Worm (Caenorhabditis elegans) whole organism, young adult: Measurements from ENCODE around the gene B0244.7.

Experiments
- B0019.2 ChIP-seq: fragments of 200-800 bp; sonication (Bioruptor generic); conservative IDR thresholded peaks from 2 replicates; pipeline ENCODE4 v1.3.6; 2022; ENCODE audit warnings: missing genetic modification reagents, missing genetic modification characterization, missing compliant biosample characterization
- B0035.1 ChIP-seq: sonication (generic microtip); optimal IDR thresholded peaks from 2 replicates; lab custom pipeline; 2016; ENCODE audit warnings: missing genetic modification characterization, mild to moderate bottlenecking, missing compliant biosample characterization, missing genotype, missing genetic modification reagents
- B0261.1 ChIP-seq: sonication (generic microtip); optimal IDR thresholded peaks from 2 replicates; lab custom pipeline; 2016; ENCODE audit warnings: mild to moderate bottlenecking, missing genetic modification characterization, moderate library complexity, missing compliant biosample characterization
- C17E4.6 ChIP-seq: fragments of 200-800 bp; sonication (Bioruptor generic); IDR thresholded peaks from 2 replicates; pipeline ENCODE4 v1.3.6; 2022; ENCODE audit warnings: missing genetic modification reagents, missing genetic modification characterization, missing compliant biosample characterization
- D2030.7 ChIP-seq: fragments of 200-800 bp; sonication (Bioruptor generic); IDR thresholded peaks from 2 replicates; pipeline ENCODE4 v1.3.6; 2022; ENCODE audit warnings: missing genetic modification reagents, missing genetic modification characterization, missing compliant biosample characterization
- F23B12.7 ChIP-seq: sonication (generic microtip); optimal IDR thresholded peaks from 2 replicates; lab custom pipeline; 2017; ENCODE audit warnings: missing genetic modification characterization, mild to moderate bottlenecking, missing compliant biosample characterization, antibody characterized with exemption, moderate library complexity; ENCODE audit not compliant: insufficient read depth
- F33H1.4 ChIP-seq: fragments of 200-800 bp; sonication (Bioruptor generic); IDR thresholded peaks from 2 replicates; pipeline ENCODE4 v1.3.6; 2022; ENCODE audit warnings: missing genetic modification reagents, missing genetic modification characterization, missing compliant biosample characterization
- F39B2.1 ChIP-seq: fragments of 200-800 bp; sonication (Bioruptor generic); IDR thresholded peaks from 2 replicates; pipeline ENCODE4 v1.3.6; 2022; ENCODE audit warnings: missing genetic modification reagents, missing genetic modification characterization, missing compliant biosample characterization
- F55B11.4 ChIP-seq: sonication (generic microtip); optimal IDR thresholded peaks from 2 replicates; lab custom pipeline; 2016; ENCODE audit warnings: missing compliant biosample characterization, missing genetic modification characterization, borderline replicate concordance; ENCODE audit not compliant: insufficient read depth
- F57A8.1 ChIP-seq: fragments of 200-800 bp; sonication (Bioruptor generic); optimal IDR thresholded peaks from 2 replicates; lab custom pipeline; 2018; ENCODE audit warnings: mild to moderate bottlenecking, missing genetic modification characterization, moderate library complexity, missing compliant biosample characterization
- T26A5.8 ChIP-seq: sonication (generic microtip); optimal IDR thresholded peaks from 2 replicates; lab custom pipeline; 2016; ENCODE audit warnings: missing genetic modification characterization, missing compliant biosample characterization
- Y53F4B.3 ChIP-seq: fragments of 200-800 bp; sonication (Bioruptor generic); IDR thresholded peaks from 2 replicates; pipeline ENCODE4 v1.3.6; 2022; ENCODE audit warnings: missing genetic modification reagents, missing genetic modification characterization, missing compliant biosample characterization
- Y53G8AR.9 ChIP-seq: fragments of 200-800 bp; sonication (Bioruptor generic); conservative IDR thresholded peaks from 2 replicates; pipeline ENCODE4 v1.3.6; 2022; ENCODE audit warnings: missing genetic modification reagents, missing genetic modification characterization, missing compliant biosample characterization
- ZK185.1 ChIP-seq: sonication (generic microtip); optimal IDR thresholded peaks from 2 replicates; lab custom pipeline; 2016; ENCODE audit warnings: mild to moderate bottlenecking, missing genetic modification characterization, missing compliant biosample characterization; ENCODE audit not compliant: poor library complexity, severe bottlenecking
- akir-1 ChIP-seq: fragments of 200-800 bp; sonication (Bioruptor generic); optimal IDR thresholded peaks from 2 replicates; lab custom pipeline; 2018; ENCODE audit warnings: mild to moderate bottlenecking, missing genetic modification characterization, moderate library complexity, missing compliant biosample characterization
- ama-1 ChIP-seq, 3 experiments: fragments of 150-350 bp in 1 of 3; sonication (generic microtip) in 2 of 3; optimal IDR thresholded peaks; 2 replicates each; lab custom pipeline; 2014 to 2018; ENCODE audit warnings: missing biosample characterization in 2 of 3, missing genetic modification characterization in 2 of 3, missing genetic modification reagents in 2 of 3
- aptf-3 ChIP-seq: fragments of 200-800 bp; sonication (Bioruptor generic); IDR thresholded peaks from 2 replicates; pipeline ENCODE4 v1.3.6; 2022; ENCODE audit warnings: missing genetic modification characterization, missing compliant biosample characterization
- atf-7 ChIP-seq: sonication (generic microtip); optimal IDR thresholded peaks from 2 replicates; lab custom pipeline; 2017; ENCODE audit warnings: mild to moderate bottlenecking, missing genetic modification characterization, missing compliant biosample characterization
- athp-1 ChIP-seq: sonication (generic microtip); optimal IDR thresholded peaks from 2 replicates; lab custom pipeline; 2017; ENCODE audit warnings: mild to moderate bottlenecking, missing genetic modification characterization, missing compliant biosample characterization
- cebp-2 ChIP-seq: fragments of 200-800 bp; sonication (Bioruptor generic); IDR thresholded peaks from 2 replicates; pipeline ENCODE4 v1.3.6; 2022; ENCODE audit warnings: missing genetic modification characterization, missing compliant biosample characterization
- ceh-100 ChIP-seq: fragments of 200-800 bp; sonication (Bioruptor generic); IDR thresholded peaks from 2 replicates; pipeline ENCODE4 v1.3.6; 2022; ENCODE audit warnings: missing genetic modification reagents, missing genetic modification characterization, missing compliant biosample characterization
- ceh-27 ChIP-seq: fragments of 200-800 bp; sonication (Bioruptor generic); optimal IDR thresholded peaks from 2 replicates; lab custom pipeline; 2018; ENCODE audit warnings: mild to moderate bottlenecking, missing genetic modification characterization, moderate library complexity, missing compliant biosample characterization
- chd-7 ChIP-seq: sonication (generic microtip); optimal IDR thresholded peaks from 2 replicates; lab custom pipeline; 2016; ENCODE audit warnings: mild to moderate bottlenecking, missing genetic modification characterization, moderate library complexity, missing compliant biosample characterization
- die-1 ChIP-seq: sonication (generic microtip); optimal IDR thresholded peaks from 2 replicates; lab custom pipeline; 2016; ENCODE audit warnings: missing genotype, mild to moderate bottlenecking, missing genetic modification characterization, missing compliant biosample characterization
- egl-18 ChIP-seq: fragments of 200-800 bp; sonication (Bioruptor generic); IDR thresholded peaks from 2 replicates; pipeline ENCODE4 v1.3.6; 2022; ENCODE audit warnings: missing genetic modification reagents, missing genetic modification characterization, missing compliant biosample characterization
- egl-44 ChIP-seq: fragments of 200-800 bp; sonication (Bioruptor generic); IDR thresholded peaks from 2 replicates; pipeline ENCODE4 v1.3.6; 2022; ENCODE audit warnings: missing genetic modification reagents, missing genetic modification characterization, missing compliant biosample characterization
- him-1 ChIP-seq: sonication (generic microtip); optimal IDR thresholded peaks from 2 replicates; lab custom pipeline; 2016; ENCODE audit warnings: missing genotype, missing genetic modification reagents, missing genetic modification characterization, missing compliant biosample characterization
- hlh-26 ChIP-seq: fragments of 200-800 bp; sonication (Bioruptor generic); conservative IDR thresholded peaks from 2 replicates; pipeline ENCODE4 v1.3.6; 2022; ENCODE audit warnings: missing genetic modification reagents, missing genetic modification characterization, missing compliant biosample characterization
- hrde-1 ChIP-seq: sonication (generic microtip); optimal IDR thresholded peaks from 2 replicates; lab custom pipeline; 2016; ENCODE audit warnings: missing genetic modification characterization, mild to moderate bottlenecking, missing compliant biosample characterization, moderate library complexity, missing genotype, missing genetic modification reagents, borderline replicate concordance
- let-607 ChIP-seq, 2 experiments: fragments of 200-800 bp in 1 of 2; sonication (Bioruptor generic) in 1 of 2; sonication (generic microtip) in 1 of 2; optimal IDR thresholded peaks; 2 replicates each; lab custom pipeline; 2016 to 2018; ENCODE audit warnings: mild to moderate bottlenecking in 2 of 2, missing compliant biosample characterization in 2 of 2, missing genetic modification characterization in 2 of 2, moderate library complexity in 2 of 2, missing genotype in 1 of 2
- madf-3 ChIP-seq: fragments of 200-800 bp; sonication (Bioruptor generic); IDR thresholded peaks from 2 replicates; pipeline ENCODE4 v1.3.6; 2022; ENCODE audit warnings: missing genetic modification reagents, missing genetic modification characterization, missing compliant biosample characterization
- madf-8 ChIP-seq: fragments of 200-800 bp; sonication (Bioruptor generic); conservative IDR thresholded peaks from 2 replicates; pipeline ENCODE4 v1.3.6; 2022; ENCODE audit warnings: missing genetic modification reagents, missing genetic modification characterization, missing compliant biosample characterization
- mcd-1 ChIP-seq: fragments of 200-800 bp; sonication (Bioruptor generic); IDR thresholded peaks from 2 replicates; pipeline ENCODE4 v1.3.6; 2022; ENCODE audit warnings: missing genetic modification reagents, missing genetic modification characterization, missing compliant biosample characterization
- mel-28 ChIP-seq: sonication (generic microtip); optimal IDR thresholded peaks from 2 replicates; lab custom pipeline; 2016; ENCODE audit warnings: borderline replicate concordance, mild to moderate bottlenecking, missing genetic modification characterization, missing compliant biosample characterization
- mxl-1 ChIP-seq: sonication (generic microtip); optimal IDR thresholded peaks from 2 replicates; lab custom pipeline; 2016; ENCODE audit warnings: missing genetic modification characterization, missing compliant biosample characterization
- nhr-80 ChIP-seq: sonication (generic microtip); optimal IDR thresholded peaks from 2 replicates; lab custom pipeline; 2016; ENCODE audit warnings: missing genetic modification characterization, missing compliant biosample characterization
- pbrm-1 ChIP-seq: fragments of 200-800 bp; sonication (Bioruptor generic); IDR thresholded peaks from 2 replicates; pipeline ENCODE4 v1.3.6; 2022; ENCODE audit warnings: missing genetic modification reagents, missing genetic modification characterization, missing compliant biosample characterization
- repo-1 ChIP-seq: sonication (generic microtip); optimal IDR thresholded peaks from 2 replicates; lab custom pipeline; 2017; ENCODE audit warnings: mild to moderate bottlenecking, missing genetic modification characterization, missing compliant biosample characterization
- sptf-2 ChIP-seq: fragments of 200-800 bp; sonication (Bioruptor generic); optimal IDR thresholded peaks from 2 replicates; lab custom pipeline; 2018; ENCODE audit warnings: mild to moderate bottlenecking, missing genetic modification characterization, missing compliant biosample characterization
- tbx-9 ChIP-seq: sonication (generic microtip); optimal IDR thresholded peaks from 2 replicates; lab custom pipeline; 2016; ENCODE audit warnings: borderline replicate concordance, missing genetic modification characterization, inconsistent platforms, missing compliant biosample characterization
- tlf-1 ChIP-seq: fragments of 200-800 bp; sonication (Bioruptor generic); optimal IDR thresholded peaks from 2 replicates; lab custom pipeline; 2018; ENCODE audit warnings: mild to moderate bottlenecking, missing genetic modification characterization, missing compliant biosample characterization
- unc-62 ChIP-seq: fragments of 150-350 bp; optimal IDR thresholded peaks from 2 replicates; lab custom pipeline; 2014; ENCODE audit warnings: missing biosample characterization, missing genetic modification reagents, missing genetic modification characterization
- zim-3 ChIP-seq: sonication (generic microtip); optimal IDR thresholded peaks from 2 replicates; lab custom pipeline; 2017; ENCODE audit warnings: mild to moderate bottlenecking, missing genetic modification characterization, moderate library complexity, missing compliant biosample characterization
- ztf-18 ChIP-seq: sonication (generic microtip); optimal IDR thresholded peaks from 2 replicates; lab custom pipeline; 2016; ENCODE audit warnings: missing genotype, mild to moderate bottlenecking, missing genetic modification characterization, missing compliant biosample characterization
- ztf-28 ChIP-seq: fragments of 200-800 bp; sonication (Bioruptor generic); IDR thresholded peaks from 2 replicates; pipeline ENCODE4 v1.3.6; 2022; ENCODE audit warnings: missing genetic modification reagents, missing genetic modification characterization, missing compliant biosample characterization

Gene B0244.7

DNA sequence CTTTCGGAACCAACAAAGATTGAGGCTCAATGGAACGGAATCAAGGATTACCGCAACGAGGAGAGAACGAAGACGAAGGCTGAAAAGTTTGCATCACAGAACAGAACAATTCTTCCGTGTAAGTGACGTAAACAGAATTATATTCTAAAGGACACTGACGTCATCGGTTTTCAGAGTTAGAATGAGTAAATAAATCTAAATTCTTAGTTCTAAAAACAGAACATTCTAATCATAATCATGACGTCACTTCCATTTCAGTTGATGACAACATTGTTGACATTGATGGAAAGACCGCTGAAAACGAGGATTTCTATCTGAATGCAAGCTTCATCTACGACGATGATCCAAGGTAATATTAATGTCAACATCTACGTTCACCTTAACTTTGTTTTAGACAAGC lies 32.7 kb downstream of the B0244.7 start:
- TF ChIP-seq ama-1 (optimal IDR thresholded peaks at IDR 0.05; lab: Kevin White, UChicago), result no peak
- peak in 1 of 2 experiments; percentile 13 for TF ChIP-seq ama-1 (GFP tag; optimal IDR thresholded peaks at IDR 0.05; lab: Kevin White, UChicago)
- TF ChIP-seq B0019.2, result no peak
- no peak for TF ChIP-seq madf-8 (GFP tag; lab: Robert Waterston, UW)
- TF ChIP-seq tbx-9 (tag; lab: Kevin White, UChicago), result no peak
- peak; percentile 43 for TF ChIP-seq atf-7 (tag; lab: Kevin White, UChicago)
- no peak for TF ChIP-seq die-1 (tag; lab: Kevin White, UChicago)
- no peak for TF ChIP-seq sptf-2 (GFP tag; lab: Kevin White, UChicago)

DNA sequence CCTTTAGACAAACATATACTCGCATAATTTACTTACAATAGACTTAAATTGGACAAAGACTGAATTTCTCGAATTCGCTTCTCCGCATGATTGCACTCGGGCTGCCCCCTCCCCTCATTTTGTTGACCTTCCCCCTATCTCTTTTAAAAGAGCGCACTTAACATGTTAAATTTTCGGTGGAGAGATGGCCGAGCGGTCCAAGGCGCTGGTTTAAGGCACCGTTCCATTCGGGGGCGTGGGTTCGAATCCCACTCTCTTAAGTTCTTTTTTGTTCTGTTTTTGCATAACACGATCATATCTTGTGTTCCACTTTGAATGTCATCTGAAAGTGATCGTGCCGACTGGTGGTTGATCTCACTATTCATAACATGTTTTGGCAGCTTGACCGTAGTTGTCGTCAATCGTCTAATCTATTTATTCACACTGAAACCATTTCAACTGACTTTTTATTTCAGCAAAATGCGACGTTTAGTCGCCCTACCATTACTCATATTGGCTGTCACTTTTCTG lies 38.5 kb downstream of the B0244.7 start, which contains the start of gene cutl-23:
Gene cutl-23 (plus strand): TSS at position 460 of the 510 bp plus-strand sequence.
- TF ChIP-seq F55B11.4, result no peak
- TF ChIP-seq Y53G8AR.9, result no peak
- TF ChIP-seq F33H1.4 (GFP tag; lab: Robert Waterston, UW), result peak; percentile 28; the same call in 1 of the 2 replicates
- TF ChIP-seq madf-3 (GFP tag; lab: Robert Waterston, UW), result 0 out of 2 replicates have a peak, but pooled peaks have one; percentile 57
- no peak for TF ChIP-seq madf-8 (GFP tag; lab: Robert Waterston, UW)
- TF ChIP-seq pbrm-1 (GFP tag; lab: Robert Waterston, UW), result peak; percentile 59; the same call in 1 of the 2 replicates
- TF ChIP-seq akir-1 (GFP tag; lab: Kevin White, UChicago), result no peak
- TF ChIP-seq F57A8.1 (GFP tag; lab: Kevin White, UChicago), result no peak
- TF ChIP-seq ztf-28 (GFP tag; lab: Robert Waterston, UW), result no peak
- no peak for TF ChIP-seq B0019.2
- TF ChIP-seq unc-62 (GFP tag; lab: Kevin White, UChicago), result no peak
- no peak for TF ChIP-seq repo-1 (tag; lab: Kevin White, UChicago)
- TF ChIP-seq aptf-3, result no peak
- 0 out of 2 replicates have a peak, but pooled peaks have one; percentile 39 for TF ChIP-seq F39B2.1 (GFP tag; lab: Robert Waterston, UW)
- TF ChIP-seq mcd-1 (GFP tag; lab: Robert Waterston, UW), result 0 out of 2 replicates have a peak, but pooled peaks have one; percentile 19
- no peak for TF ChIP-seq tlf-1 (GFP tag; lab: Kevin White, UChicago)
- TF ChIP-seq zim-3 (tag; lab: Kevin White, UChicago), result peak; percentile 26
- TF ChIP-seq D2030.7 (GFP tag; lab: Robert Waterston, UW), result peak; percentile 44; the same call in 1 of the 2 replicates
- peak; percentile 42 for TF ChIP-seq hrde-1 (tag; lab: Kevin White, UChicago)
- peak; percentile 94 for TF ChIP-seq him-1
- peak; percentile 64 for TF ChIP-seq ZK185.1 (tag; lab: Kevin White, UChicago)
- TF ChIP-seq athp-1 (tag; lab: Kevin White, UChicago), result peak; percentile 61
- no peak for TF ChIP-seq T26A5.8 (tag; lab: Kevin White, UChicago)
- TF ChIP-seq chd-7, result no peak
- peak; percentile 87 for TF ChIP-seq B0261.1
- TF ChIP-seq egl-18, result no peak
- TF ChIP-seq hlh-26, result no peak
- peak; percentile 41 for TF ChIP-seq mxl-1 (tag; lab: Kevin White, UChicago)
- no peak for TF ChIP-seq nhr-80 (tag; lab: Kevin White, UChicago)
- peak in 1 of 2 experiments; percentile 3 for TF ChIP-seq let-607 (tag; optimal IDR thresholded peaks at IDR 0.05; lab: Kevin White, UChicago)
- TF ChIP-seq Y53F4B.3 (GFP tag; lab: Robert Waterston, UW), result no peak
- no peak for TF ChIP-seq mel-28
- no peak for TF ChIP-seq C17E4.6 (GFP tag; lab: Robert Waterston, UW)
- TF ChIP-seq ztf-18, result peak; percentile 77
- no peak for TF ChIP-seq cebp-2
- TF ChIP-seq B0035.1 (tag; lab: Kevin White, UChicago), result no peak
- TF ChIP-seq egl-44, result no peak
- TF ChIP-seq ceh-27, result peak; percentile 13
- no peak for TF ChIP-seq ceh-100
- TF ChIP-seq F23B12.7 (tag; lab: Kevin White, UChicago), result peak; percentile 18
